Worm (Caenorhabditis elegans) whole organism, L3 larva: ENCODE data around the gene F12E12.6.
A peak's percentile ranks its signal among the peaks of the same experiment; 100 is the strongest.

ENCODE experiments used
- R02D3.7 ChIP-seq: fragments of 150-350 bp; optimal IDR thresholded peaks from 2 replicates; lab custom pipeline; 2014; ENCODE audit warnings: missing biosample characterization, missing genetic modification characterization
- aly-2 ChIP-seq: fragments of 150-350 bp; optimal IDR thresholded peaks from 2 replicates; lab custom pipeline; 2014; ENCODE audit warnings: missing biosample characterization, missing genetic modification characterization
- ceh-16 ChIP-seq: sonication (generic microtip); optimal IDR thresholded peaks from 2 replicates; lab custom pipeline; 2017; ENCODE audit warnings: missing biosample characterization, missing genetic modification characterization
- ceh-82 ChIP-seq: fragments of 150-350 bp; optimal IDR thresholded peaks from 2 replicates; lab custom pipeline; 2014; ENCODE audit warnings: missing biosample characterization, missing genetic modification characterization
- ceh-9 ChIP-seq: sonication (generic microtip); optimal IDR thresholded peaks from 2 replicates; lab custom pipeline; 2018; ENCODE audit warnings: missing biosample characterization, missing genetic modification characterization
- daf-12 ChIP-seq: fragments of 150-350 bp; optimal IDR thresholded peaks from 2 replicates; lab custom pipeline; 2014; ENCODE audit warnings: missing biosample characterization, missing genetic modification reagents, missing genetic modification characterization
- egl-27 ChIP-seq: sonication (generic microtip); optimal IDR thresholded peaks from 4 replicates; lab custom pipeline; 2017; ENCODE audit warnings: missing biosample characterization, missing genetic modification reagents, missing genetic modification characterization
- egl-5 ChIP-seq: fragments of 150-350 bp; optimal IDR thresholded peaks from 2 replicates; lab custom pipeline; 2017; ENCODE audit warnings: missing biosample characterization, missing genetic modification reagents, missing genetic modification characterization, inconsistent platforms
- elt-2 ChIP-seq: sonication (generic microtip); optimal IDR thresholded peaks from 2 replicates; lab custom pipeline; 2016; ENCODE audit warnings: missing genetic modification reagents, mild to moderate bottlenecking, missing genetic modification characterization, missing compliant biosample characterization
- elt-3 ChIP-seq, 3 experiments: fragments of 150-350 bp in 1 of 3; sonication (generic microtip) in 2 of 3; optimal IDR thresholded peaks; 2 replicates in 2 of 3; 4 replicates in 1 of 3; lab custom pipeline; 2014 to 2017; ENCODE audit warnings: missing biosample characterization in 3 of 3, missing genetic modification characterization in 3 of 3
- eor-1 ChIP-seq, 2 experiments: fragments of 150-350 bp; optimal IDR thresholded peaks; 2 replicates each; lab custom pipeline; 2014 to 2018; ENCODE audit warnings: missing biosample characterization in 2 of 2, missing genetic modification characterization in 2 of 2
- fkh-10 ChIP-seq: sonication (generic microtip); optimal IDR thresholded peaks from 2 replicates; lab custom pipeline; 2017; ENCODE audit warnings: missing biosample characterization, missing genetic modification reagents, missing genetic modification characterization
- fkh-2 ChIP-seq: fragments of 150-350 bp; optimal IDR thresholded peaks from 2 replicates; lab custom pipeline; 2014; ENCODE audit warnings: missing biosample characterization, missing genetic modification reagents, missing genetic modification characterization
- fos-1 ChIP-seq: fragments of 150-350 bp; optimal IDR thresholded peaks from 2 replicates; lab custom pipeline; 2014; ENCODE audit warnings: missing biosample characterization, missing genetic modification characterization
- hmg-11 ChIP-seq: sonication (generic microtip); optimal IDR thresholded peaks from 2 replicates; lab custom pipeline; 2016; ENCODE audit warnings: missing genetic modification characterization, missing compliant biosample characterization
- jun-1 ChIP-seq: fragments of 150-350 bp; optimal IDR thresholded peaks from 2 replicates; lab custom pipeline; 2014; ENCODE audit warnings: missing biosample characterization, missing genetic modification reagents, missing genetic modification characterization
- lsy-12 ChIP-seq: sonication (generic microtip); optimal IDR thresholded peaks from 2 replicates; lab custom pipeline; 2016; ENCODE audit warnings: mild to moderate bottlenecking, missing genetic modification characterization, missing compliant biosample characterization
- mdl-1 ChIP-seq: fragments of 150-350 bp; optimal IDR thresholded peaks from 2 replicates; lab custom pipeline; 2014; ENCODE audit warnings: missing biosample characterization, missing genetic modification characterization
- mml-1 ChIP-seq: fragments of 150-350 bp; sonication (generic microtip); optimal IDR thresholded peaks from 3 replicates; lab custom pipeline; 2014; ENCODE audit warnings: missing biosample characterization, missing genetic modification characterization
- nhr-237 ChIP-seq: fragments of 150-350 bp; optimal IDR thresholded peaks from 2 replicates; lab custom pipeline; 2014; ENCODE audit warnings: missing biosample characterization, missing genetic modification characterization
- nhr-25 ChIP-seq: sonication (generic microtip); optimal IDR thresholded peaks from 2 replicates; lab custom pipeline; 2017; ENCODE audit warnings: missing biosample characterization, missing genetic modification characterization
- nhr-43 ChIP-seq: sonication (generic microtip); optimal IDR thresholded peaks from 2 replicates; lab custom pipeline; 2016; ENCODE audit warnings: mild to moderate bottlenecking, missing genetic modification characterization, missing compliant biosample characterization; ENCODE audit not compliant: poor library complexity, severe bottlenecking
- nhr-77 ChIP-seq: fragments of 150-350 bp; optimal IDR thresholded peaks from 2 replicates; lab custom pipeline; 2014; ENCODE audit warnings: missing biosample characterization, missing genetic modification characterization
- pha-4 ChIP-seq: fragments of 150-350 bp; optimal IDR thresholded peaks from 2 replicates; lab custom pipeline; 2014; ENCODE audit warnings: missing biosample characterization, missing genetic modification reagents, missing genetic modification characterization
- pqm-1 ChIP-seq: fragments of 150-350 bp; optimal IDR thresholded peaks from 2 replicates; lab custom pipeline; 2017; ENCODE audit warnings: missing biosample characterization, missing genetic modification characterization, inconsistent platforms
- sea-2 ChIP-seq: fragments of 150-350 bp; sonication (generic microtip); optimal IDR thresholded peaks from 4 replicates; lab custom pipeline; 2014; ENCODE audit warnings: missing biosample characterization, missing genetic modification reagents, missing genetic modification characterization
- skn-1 ChIP-seq: fragments of 150-350 bp; optimal IDR thresholded peaks from 2 replicates; lab custom pipeline; 2014; ENCODE audit warnings: missing biosample characterization, missing genetic modification characterization
- snpc-4 ChIP-seq: fragments of 150-350 bp; optimal IDR thresholded peaks from 2 replicates; lab custom pipeline; 2014; ENCODE audit warnings: missing biosample characterization, missing genetic modification characterization
- tbx-2 ChIP-seq: sonication (generic microtip); optimal IDR thresholded peaks from 2 replicates; lab custom pipeline; 2016; ENCODE audit warnings: mild to moderate bottlenecking, missing genetic modification characterization, missing compliant biosample characterization
- unc-62 ChIP-seq: fragments of 150-350 bp; sonication (generic microtip); optimal IDR thresholded peaks from 4 replicates; lab custom pipeline; 2014; ENCODE audit warnings: missing biosample characterization, missing genetic modification reagents, missing genetic modification characterization
- ztf-4 ChIP-seq: fragments of 150-350 bp; optimal IDR thresholded peaks from 2 replicates; lab custom pipeline; 2014; ENCODE audit warnings: missing biosample characterization, missing genetic modification characterization

F12E12.6 gene

DNA sequence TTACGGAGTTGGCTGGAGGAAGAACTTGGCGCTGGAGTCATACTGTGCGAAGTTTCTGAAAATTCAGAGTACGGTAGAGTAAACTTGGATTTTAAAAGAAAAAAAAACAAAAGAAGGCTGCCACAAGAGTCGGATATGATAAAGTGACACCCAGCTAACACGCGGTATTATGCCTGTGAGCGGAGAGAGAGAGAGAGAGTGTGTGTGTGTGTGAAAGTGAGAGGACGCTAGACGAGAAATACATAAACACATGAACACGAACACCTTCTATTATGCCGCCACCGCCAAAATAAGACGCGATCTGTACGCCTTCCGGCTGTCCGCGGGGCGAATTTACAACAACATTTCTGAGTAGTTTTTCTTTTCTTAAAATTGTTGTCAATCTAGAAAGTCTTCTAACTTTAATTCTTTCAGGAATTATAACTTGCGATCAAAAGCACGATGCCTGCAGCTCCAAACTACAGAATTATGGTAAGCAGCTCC lies at the start of gene F12E12.6:
F12E12.6 (minus strand) TSS at position 51 of the 483 bp plus-strand sequence.
- TF ChIP-seq eor-1 (tag; optimal IDR thresholded peaks at IDR 0.05; lab: Kevin White, UChicago) (no peak), tbx-2 (tag; lab: Kevin White, UChicago) (no peak), ceh-82 (no peak), pqm-1 (tag; lab: Kevin White, UChicago) (no peak), sea-2 (GFP tag; lab: Kevin White, UChicago) (no peak), lsy-12 (tag; lab: Kevin White, UChicago) (no peak), ceh-16 (tag; lab: Kevin White, UChicago) (no peak)

DNA sequence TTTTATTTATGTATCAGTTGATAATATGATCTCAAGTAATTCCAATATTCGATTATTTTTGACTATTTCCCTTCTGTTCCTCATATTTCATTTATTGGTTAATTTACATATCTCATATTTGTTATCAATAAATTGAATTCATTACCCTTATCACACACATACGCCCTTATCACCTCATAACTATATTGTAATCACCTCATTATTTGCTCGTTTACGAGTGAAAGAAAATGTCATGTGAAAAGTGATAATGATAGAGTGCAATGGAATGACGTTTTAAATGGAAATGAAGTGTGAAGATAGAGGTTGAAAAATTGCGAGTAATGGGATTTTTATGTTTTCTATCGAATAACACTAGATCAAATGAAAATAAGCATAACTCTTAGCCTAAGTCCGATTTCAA lies 49.8 kb upstream of the F12E12.6 start:
- TF ChIP-seq fos-1 (tag; lab: Kevin White, UChicago) (peak; percentile 63), elt-2 (tag; lab: Kevin White, UChicago) (peak; percentile 100), skn-1 (tag; lab: Kevin White, UChicago) (peak; percentile 35), jun-1 (tag; lab: Kevin White, UChicago) (peak; percentile 96), nhr-237 (no peak), pqm-1 (tag; lab: Kevin White, UChicago) (peak; percentile 100), hmg-11 (tag; lab: Kevin White, UChicago) (no peak), pha-4 (peak; percentile 92), egl-27 (peak; percentile 46)

DNA sequence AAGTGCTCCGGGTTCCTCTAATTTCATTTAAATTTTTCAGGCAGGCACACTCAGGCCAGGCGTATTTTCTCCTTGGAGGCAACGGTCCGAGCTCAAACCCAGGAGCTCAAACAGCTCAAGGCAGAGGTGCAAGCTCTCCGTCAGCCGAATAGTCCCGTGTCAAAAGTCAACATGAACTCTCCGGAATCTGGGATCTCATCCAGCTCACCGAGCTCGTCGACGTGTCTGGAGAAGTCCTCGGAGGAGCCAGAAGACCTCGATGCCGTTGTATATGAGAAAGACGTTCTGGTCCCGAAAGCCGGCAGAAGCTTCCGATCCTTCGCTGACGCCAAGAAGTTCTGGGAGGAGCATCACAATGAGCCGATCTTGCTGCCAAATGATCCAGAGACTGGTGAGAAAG lies 49.0 kb upstream of the F12E12.6 start:
- no peak for TF ChIP-seq ceh-82
- TF ChIP-seq mdl-1 (tag; lab: Kevin White, UChicago) = no peak

DNA sequence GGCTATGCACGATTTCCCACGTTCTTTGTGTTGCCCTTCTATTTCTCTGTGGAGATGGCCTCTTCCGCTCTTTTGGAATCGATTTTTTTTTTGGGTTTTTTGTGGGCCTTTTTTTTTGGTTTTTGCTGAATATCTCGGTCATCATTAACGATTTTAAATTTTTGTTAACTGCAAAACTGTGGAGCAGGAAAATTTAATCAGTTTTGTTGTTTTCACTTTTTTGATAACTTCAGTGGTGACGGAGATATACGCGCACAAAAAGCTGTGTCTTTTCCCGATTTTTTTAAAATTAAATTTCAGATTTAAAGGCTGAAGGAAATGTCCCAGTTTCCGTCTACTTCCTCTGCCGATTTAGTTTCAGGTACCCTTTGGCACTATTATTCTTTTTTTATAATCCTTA lies 48.5 kb upstream of the F12E12.6 start, which contains the start of gene T24E12.1:
T24E12.1 (plus strand) TSS at position 301 of the 400 bp plus-strand sequence.
- TF ChIP-seq fkh-10 (GFP tag; lab: Kevin White, UChicago) (no peak), ceh-9 (tag; lab: Kevin White, UChicago) (no peak), mdl-1 (tag; lab: Kevin White, UChicago) (no peak), nhr-25 (tag; lab: Kevin White, UChicago) (no peak), ceh-82 (no peak), egl-5 (tag; lab: Kevin White, UChicago) (no peak), fos-1 (tag; lab: Kevin White, UChicago) (no peak), daf-12 (tag; lab: Kevin White, UChicago) (no peak), elt-3 (tag; optimal IDR thresholded peaks at IDR 0.05; lab: Kevin White, UChicago) (no peak), R02D3.7 (tag; lab: Kevin White, UChicago) (no peak), nhr-43 (no peak), pqm-1 (tag; lab: Kevin White, UChicago) (no peak), aly-2 (tag; lab: Kevin White, UChicago) (no peak), mml-1 (tag; lab: Kevin White, UChicago) (no peak), ceh-16 (tag; lab: Kevin White, UChicago) (no peak), ztf-4 (tag; lab: Kevin White, UChicago) (no peak)

DNA sequence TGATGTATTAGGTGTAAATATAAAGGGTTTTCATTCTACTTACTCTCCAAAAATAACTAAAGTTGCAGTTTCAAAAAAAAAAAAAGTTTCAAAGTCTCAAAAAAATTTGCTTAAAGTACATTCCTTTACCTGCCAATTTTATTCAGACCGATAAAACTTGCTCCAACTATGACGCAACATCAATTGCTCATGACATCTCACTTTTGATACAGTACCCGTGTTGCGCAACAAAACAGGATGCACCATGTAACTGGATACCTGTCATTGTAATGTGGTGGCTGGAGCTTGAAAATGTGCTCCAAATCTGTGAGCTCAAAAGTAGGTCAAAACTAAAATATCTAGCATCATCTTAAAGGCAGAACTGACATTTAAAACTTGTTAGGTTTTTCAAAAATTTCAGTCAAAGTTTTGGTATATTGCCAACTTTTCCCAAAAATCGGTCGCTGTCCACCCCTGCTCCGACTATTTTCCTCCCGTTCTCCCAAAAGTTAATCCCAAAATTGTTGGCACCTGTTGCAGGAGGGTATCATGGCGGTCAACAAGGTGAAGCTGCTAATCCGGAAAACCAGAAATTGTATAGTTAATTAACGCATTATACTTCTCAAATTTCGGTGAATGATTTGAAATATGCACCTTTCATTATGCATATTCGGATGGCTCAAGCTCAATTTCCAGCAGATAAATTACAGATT lies 45.7 kb upstream of the F12E12.6 start, which contains the start of gene T24E12.2:
T24E12.2 (plus strand) TSS at position 642 of the 692 bp plus-strand sequence.
- no peak for TF ChIP-seq R02D3.7 (tag; lab: Kevin White, UChicago)
- no peak for TF ChIP-seq snpc-4 (tag; lab: Kevin White, UChicago)
- no peak for TF ChIP-seq egl-27
- TF ChIP-seq nhr-25 (tag; lab: Kevin White, UChicago) = no peak
- TF ChIP-seq unc-62 (GFP tag; lab: Kevin White, UChicago) = no peak
- no peak for TF ChIP-seq fos-1 (tag; lab: Kevin White, UChicago)
- no peak for TF ChIP-seq skn-1 (tag; lab: Kevin White, UChicago)
- TF ChIP-seq fkh-2 (tag; lab: Kevin White, UChicago) = no peak
- no peak for TF ChIP-seq ztf-4 (tag; lab: Kevin White, UChicago)
- no peak for TF ChIP-seq pha-4
- TF ChIP-seq nhr-77 = no peak
- TF ChIP-seq pqm-1 (tag; lab: Kevin White, UChicago) = no peak
- TF ChIP-seq eor-1 (tag; optimal IDR thresholded peaks at IDR 0.05; lab: Kevin White, UChicago) = no peak
- no peak for TF ChIP-seq ceh-82
